Fruit fly (Drosophila melanogaster) Kc167 (cell line): ENCODE measurements around the gene CG32365.

Experiments
- Sin3A ChIP-seq: fragments of >200 bp; optimal IDR thresholded peaks from 2 replicates; lab custom pipeline; 2018; ENCODE audit warnings: missing external identifiers
- insv ChIP-seq: fragments of >200 bp; optimal IDR thresholded peaks from 3 replicates; lab custom pipeline; 2018; ENCODE audit warnings: missing external identifiers
- psq ChIP-seq: fragments of >200 bp; optimal IDR thresholded peaks from 2 replicates; lab custom pipeline; 2017; ENCODE audit warnings: missing external identifiers

DNA sequence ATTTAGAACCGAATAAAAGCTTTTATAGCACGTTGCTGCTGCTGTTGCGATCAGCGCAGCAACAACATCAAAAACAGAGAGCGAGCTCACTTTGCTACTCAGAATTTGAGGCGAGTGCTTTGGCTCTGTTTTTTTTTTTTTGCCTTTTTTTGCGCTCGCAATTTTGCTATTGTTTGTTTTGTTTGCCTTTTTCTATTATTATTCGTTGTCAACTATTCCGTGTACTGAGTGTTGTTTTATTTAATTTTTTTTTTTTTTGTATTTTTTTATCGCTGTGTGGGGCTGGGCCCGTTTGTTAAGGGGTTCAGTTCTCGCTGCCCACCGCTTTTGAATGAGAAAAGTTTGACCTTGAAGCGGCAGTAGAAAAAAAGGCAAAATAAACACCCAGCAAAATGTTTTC lies 42.1 kb upstream of the CG32365 start:
- TF ChIP-seq Sin3A (lab: Kevin White, UChicago) (no peak), insv (lab: Kevin White, UChicago) (no peak), psq (lab: Kevin White, UChicago) (no peak)
